Worm (Caenorhabditis elegans): ENCODE measurements around the gene crh-1.

- TF ChIP-seq dao-5 (tag; optimal IDR thresholded peaks at IDR 0.05) (no peak), him-1 (tag; optimal IDR thresholded peaks at IDR 0.05) (no peak)
These were observed 32.7 kb upstream of the crh-1 start, which contains the start of gene gly-8 for ce11 chrIII:11624838-11625292.

All from whole organism, L4/young adult.